Worm (Caenorhabditis elegans): ENCODE measurements around the gene ocr-2.

DNA sequence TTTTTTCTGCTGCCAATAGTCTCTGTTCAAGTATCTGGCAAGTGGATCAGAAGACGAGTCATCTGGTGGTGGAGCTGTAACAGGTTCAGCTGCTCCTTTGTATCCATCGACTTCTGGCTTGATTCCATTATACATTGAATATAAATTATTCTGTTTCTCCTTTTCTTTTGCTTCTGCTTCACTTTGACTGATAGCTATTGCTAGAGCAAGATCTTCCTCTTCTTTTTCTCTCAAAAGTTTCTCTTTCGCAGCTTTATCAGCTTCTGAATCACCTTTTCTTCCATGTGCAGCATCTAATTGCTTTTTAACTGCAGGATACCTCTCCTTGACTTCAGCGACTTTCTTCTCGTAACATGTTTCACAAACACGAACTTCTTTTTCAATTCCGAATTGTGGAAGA is 16.3 kb downstream of the ocr-2 start:
- TF ChIP-seq nhr-76 (tag; optimal IDR thresholded peaks at IDR 0.05) (no peak), unc-62 (GFP tag; optimal IDR thresholded peaks at IDR 0.05) (no peak), ama-1 (optimal IDR thresholded peaks at IDR 0.05) (no peak), elt-2 (tag; optimal IDR thresholded peaks at IDR 0.05) (no peak), jun-1 (tag; optimal IDR thresholded peaks at IDR 0.05) (no peak), snpc-4 (tag; optimal IDR thresholded peaks at IDR 0.05) (no peak), hlh-17 (GFP tag; optimal IDR thresholded peaks at IDR 0.05; ENCODE audit: borderline replicate concordance) (no peak), tbx-2 (tag; optimal IDR thresholded peaks at IDR 0.05) (no peak), nhr-85 (tag) (no peak), dpl-1 (GFP tag; optimal IDR thresholded peaks at IDR 0.05) (no peak), efl-3 (GFP tag; optimal IDR thresholded peaks at IDR 0.05) (no peak), mef-2 (tag; optimal IDR thresholded peaks at IDR 0.05) (no peak), unc-86 (tag; optimal IDR thresholded peaks at IDR 0.05) (no peak)
